Fruit fly (Drosophila melanogaster) whole organism, embryonic: ENCODE data around the gene CG12766.
A peak's percentile ranks its signal among the peaks of the same experiment; 100 is the strongest.

Source experiments
- Adf1 ChIP-seq: fragments of 200-800 bp; sonication (Bioruptor generic); IDR thresholded peaks from 2 replicates; pipeline ENCODE4 v1.3.6; 2022; ENCODE audit warnings: missing biosample characterization, missing genetic modification characterization
- Blimp-1 ChIP-seq: fragments of 200-800 bp; sonication (Bioruptor generic); optimal IDR thresholded peaks from 3 replicates; lab custom pipeline; 2018; ENCODE audit warnings: missing biosample characterization, missing genetic modification characterization, mild to moderate bottlenecking, moderate library complexity, missing genetic modification reagents
- CG10274 ChIP-seq: fragments of 200-800 bp; sonication (Bioruptor generic); optimal IDR thresholded peaks from 3 replicates; lab custom pipeline; 2017; ENCODE audit warnings: missing biosample characterization, mild to moderate bottlenecking, missing genetic modification characterization
- CG10366 ChIP-seq: fragments of 200-800 bp; sonication (Bioruptor generic); IDR thresholded peaks from 2 replicates; pipeline ENCODE4 v1.3.6; 2022; ENCODE audit warnings: missing biosample characterization, missing genetic modification characterization
- CG11696 ChIP-seq: fragments of 200-800 bp; sonication (Bioruptor generic); IDR thresholded peaks from 2 replicates; pipeline ENCODE4 v1.3.6; 2022; ENCODE audit warnings: missing biosample characterization, missing genetic modification characterization
- CG1647 ChIP-seq: fragments of 200-800 bp; sonication (Bioruptor generic); optimal IDR thresholded peaks from 3 replicates; lab custom pipeline; 2016; ENCODE audit warnings: missing biosample characterization, missing genetic modification characterization
- CG17359 ChIP-seq: fragments of 200-800 bp; sonication (Bioruptor generic); optimal IDR thresholded peaks from 3 replicates; lab custom pipeline; 2018; ENCODE audit warnings: missing biosample characterization, mild to moderate bottlenecking, missing genetic modification characterization, moderate library complexity
- CG17385 ChIP-seq: fragments of 200-800 bp; sonication (Bioruptor generic); optimal IDR thresholded peaks from 3 replicates; lab custom pipeline; 2018; ENCODE audit warnings: missing biosample characterization, mild to moderate bottlenecking, missing genetic modification characterization
- CG18011 ChIP-seq: fragments of 200-800 bp; sonication (Bioruptor generic); optimal IDR thresholded peaks from 2 replicates; lab custom pipeline; 2017; ENCODE audit warnings: missing biosample characterization, missing genetic modification characterization, mild to moderate bottlenecking, moderate library complexity, missing genotype
- CG32532 ChIP-seq: fragments of 200-800 bp; sonication (Bioruptor generic); IDR thresholded peaks from 2 replicates; pipeline ENCODE4 v1.3.6; 2022; ENCODE audit warnings: missing biosample characterization, missing genetic modification characterization
- CG3281 ChIP-seq: fragments of 200-800 bp; sonication (Bioruptor generic); optimal IDR thresholded peaks from 3 replicates; lab custom pipeline; 2017; ENCODE audit warnings: missing biosample characterization, mild to moderate bottlenecking, missing genetic modification characterization
- CG3726 ChIP-seq: fragments of 200-800 bp; sonication (Bioruptor generic); IDR thresholded peaks from 3 replicates; pipeline ENCODE4, ENCODE4 v1.3.6; 2022; ENCODE audit warnings: missing biosample characterization, missing genetic modification characterization
- CG3995 ChIP-seq: fragments of 200-800 bp; sonication (Bioruptor generic); optimal IDR thresholded peaks from 3 replicates; lab custom pipeline; 2016; ENCODE audit warnings: missing biosample characterization, missing genetic modification characterization
- CG4820 ChIP-seq: fragments of 200-800 bp; sonication (Bioruptor generic); optimal IDR thresholded peaks from 3 replicates; lab custom pipeline; 2016; ENCODE audit warnings: missing biosample characterization, missing genetic modification characterization
- CG6791 ChIP-seq: fragments of 200-800 bp; sonication (Bioruptor generic); IDR thresholded peaks from 3 replicates; pipeline ENCODE4 v1.3.6; 2022; ENCODE audit warnings: missing biosample characterization, missing genetic modification characterization; ENCODE audit not compliant: partially characterized antibody
- CG6813 ChIP-seq: fragments of 200-800 bp; sonication (Bioruptor generic); optimal IDR thresholded peaks from 2 replicates; lab custom pipeline; 2017; ENCODE audit warnings: missing biosample characterization, missing genetic modification characterization, mild to moderate bottlenecking, moderate library complexity, missing genetic modification reagents
- CG7271 ChIP-seq: fragments of 200-800 bp; sonication (Bioruptor generic); optimal IDR thresholded peaks from 2 replicates; lab custom pipeline; 2018; ENCODE audit warnings: missing biosample characterization, mild to moderate bottlenecking, missing genetic modification characterization, moderate library complexity
- CG8478 ChIP-seq: fragments of >200 bp; optimal IDR thresholded peaks from 2 replicates; lab custom pipeline; 2018
- CG8765 ChIP-seq: fragments of 200-800 bp; sonication (Bioruptor generic); IDR thresholded peaks from 2 replicates; pipeline ENCODE4 v1.3.6; 2022; ENCODE audit warnings: missing biosample characterization, missing genetic modification characterization
- CG9609 ChIP-seq: fragments of 200-800 bp; sonication (Bioruptor generic); optimal IDR thresholded peaks from 3 replicates; lab custom pipeline; 2016; ENCODE audit warnings: missing biosample characterization, missing genetic modification characterization
- CkIIα-i1 ChIP-seq: fragments of 200-800 bp; sonication (Bioruptor generic); IDR thresholded peaks from 2 replicates; pipeline ENCODE4 v1.3.6; 2022; ENCODE audit warnings: missing biosample characterization, missing genetic modification characterization
- Dip3 ChIP-seq: fragments of 200-800 bp; sonication (Bioruptor generic); optimal IDR thresholded peaks from 3 replicates; lab custom pipeline; 2016; ENCODE audit warnings: missing biosample characterization, missing genetic modification characterization
- Doc3 ChIP-seq: fragments of 200-800 bp; sonication (Bioruptor generic); IDR thresholded peaks from 3 replicates; pipeline ENCODE4 v1.3.6; 2022; ENCODE audit warnings: missing biosample characterization, missing genetic modification characterization; ENCODE audit not compliant: partially characterized antibody
- Dref ChIP-seq: fragments of 200-800 bp; sonication (Bioruptor generic); IDR thresholded peaks from 2 replicates; pipeline ENCODE4 v1.3.6; 2022; ENCODE audit warnings: missing biosample characterization, missing genetic modification characterization
- Eip74EF ChIP-seq, 2 experiments: fragments of 200-800 bp in 1 of 2; fragments of >200 bp in 1 of 2; sonication (Bioruptor generic) in 1 of 2; optimal IDR thresholded peaks; 2 replicates each; lab custom pipeline; 2017 to 2019; ENCODE audit warnings: missing biosample characterization in 2 of 2, missing genetic modification characterization in 2 of 2, mild to moderate bottlenecking in 1 of 2, moderate library complexity in 1 of 2
- Gsc ChIP-seq: fragments of 200-800 bp; sonication (Bioruptor generic); IDR thresholded peaks from 2 replicates; pipeline ENCODE4 v1.3.6; 2022; ENCODE audit warnings: missing biosample characterization, missing genetic modification characterization
- HLH3B ChIP-seq: fragments of 200-800 bp; sonication (Bioruptor generic); IDR thresholded peaks from 2 replicates; pipeline ENCODE4 v1.3.6; 2022; ENCODE audit warnings: missing biosample characterization, missing genetic modification characterization
- HmgZ ChIP-seq: fragments of 200-800 bp; sonication (Bioruptor generic); optimal IDR thresholded peaks from 2 replicates; lab custom pipeline; 2018; ENCODE audit warnings: missing biosample characterization, mild to moderate bottlenecking, missing genetic modification characterization
- Jarid2 ChIP-seq: fragments of 200-800 bp; sonication (Bioruptor generic); optimal IDR thresholded peaks from 3 replicates; lab custom pipeline; 2017; ENCODE audit warnings: mild to moderate bottlenecking, missing biosample characterization, missing genetic modification reagents, missing genetic modification characterization
- NC2α ChIP-seq: fragments of 200-800 bp; sonication (Bioruptor generic); optimal IDR thresholded peaks from 2 replicates; lab custom pipeline; 2016; ENCODE audit warnings: missing biosample characterization, missing genetic modification characterization
- Sry-δ ChIP-seq: fragments of 200-800 bp; sonication (Bioruptor generic); optimal IDR thresholded peaks from 2 replicates; lab custom pipeline; 2016; ENCODE audit warnings: missing biosample characterization, missing genetic modification characterization
- Stat92E ChIP-seq, 3 experiments: fragments of >200 bp in 2 of 3; fragments of 200-800 bp in 1 of 3; sonication (Bioruptor generic) in 1 of 3; optimal IDR thresholded peaks; 2 replicates each; lab custom pipeline; 2017 to 2019; ENCODE audit warnings: missing biosample characterization in 3 of 3, missing genetic modification characterization in 3 of 3, mild to moderate bottlenecking in 1 of 3, moderate library complexity in 1 of 3
- Xbp1 ChIP-seq: fragments of 200-800 bp; sonication (Bioruptor generic); optimal IDR thresholded peaks from 3 replicates; lab custom pipeline; 2016; ENCODE audit warnings: missing biosample characterization, mild to moderate bottlenecking, missing genetic modification characterization
- amos ChIP-seq: fragments of 200-800 bp; sonication (Bioruptor generic); IDR thresholded peaks from 2 replicates; pipeline ENCODE4 v1.3.6; 2022; ENCODE audit warnings: missing biosample characterization, missing genetic modification characterization; ENCODE audit not compliant: partially characterized antibody
- chinmo ChIP-seq: fragments of 200-800 bp; sonication (Bioruptor generic); IDR thresholded peaks from 4 replicates; pipeline ENCODE4 v1.3.6; 2022; ENCODE audit warnings: missing biosample characterization, missing genetic modification characterization; ENCODE audit not compliant: partially characterized antibody
- chn ChIP-seq: fragments of 200-800 bp; sonication (Bioruptor generic); optimal IDR thresholded peaks from 2 replicates; lab custom pipeline; 2016; ENCODE audit warnings: missing biosample characterization, missing genetic modification characterization
- dati ChIP-seq: fragments of 200-800 bp; sonication (Bioruptor generic); IDR thresholded peaks from 2 replicates; pipeline ENCODE4 v1.3.6; 2022; ENCODE audit warnings: missing biosample characterization, missing genetic modification characterization
- dmrt11E ChIP-seq: fragments of 200-800 bp; sonication (Bioruptor generic); optimal IDR thresholded peaks from 3 replicates; lab custom pipeline; 2018; ENCODE audit warnings: missing biosample characterization, mild to moderate bottlenecking, missing genetic modification characterization, moderate library complexity
- eve ChIP-seq, 2 experiments: fragments of >200 bp; optimal IDR thresholded peaks; 2 replicates each; lab custom pipeline; 2017; ENCODE audit warnings: missing biosample characterization in 2 of 2, missing genetic modification characterization in 2 of 2
- gt ChIP-seq: fragments of 200-800 bp; sonication (Bioruptor generic); IDR thresholded peaks from 2 replicates; pipeline ENCODE4 v1.3.6; 2022; ENCODE audit warnings: missing biosample characterization, missing genetic modification characterization
- ham ChIP-seq: fragments of 200-800 bp; sonication (Bioruptor generic); IDR thresholded peaks from 2 replicates; pipeline ENCODE4 v1.3.6; 2022; ENCODE audit warnings: missing biosample characterization, missing genetic modification characterization
- lov ChIP-seq, 2 experiments: fragments of 200-800 bp in 1 of 2; fragments of >200 bp in 1 of 2; sonication (Bioruptor generic) in 1 of 2; IDR thresholded peaks in 1 of 2; optimal IDR thresholded peaks in 1 of 2; 2 replicates in 1 of 2; 3 replicates in 1 of 2; pipeline versions ENCODE4 v1.3.6 to Lab custom; 2017 to 2022; ENCODE audit warnings: missing biosample characterization in 1 of 2, missing genetic modification characterization in 1 of 2
- maf-S ChIP-seq: fragments of 200-800 bp; sonication (Bioruptor generic); optimal IDR thresholded peaks from 2 replicates; lab custom pipeline; 2016; ENCODE audit warnings: missing biosample characterization, missing genetic modification characterization
- mam ChIP-seq: fragments of 200-800 bp; sonication (Bioruptor generic); optimal IDR thresholded peaks from 3 replicates; lab custom pipeline; 2016; ENCODE audit warnings: missing biosample characterization, missing genetic modification characterization
- odd ChIP-seq: fragments of 200-800 bp; sonication (Bioruptor generic); optimal IDR thresholded peaks from 2 replicates; lab custom pipeline; 2017; ENCODE audit warnings: missing biosample characterization, mild to moderate bottlenecking, missing genetic modification characterization
- phol ChIP-seq: fragments of 200-800 bp; sonication (Bioruptor generic); optimal IDR thresholded peaks from 3 replicates; lab custom pipeline; 2018; ENCODE audit warnings: missing biosample characterization, mild to moderate bottlenecking, missing genetic modification characterization, moderate library complexity
- psq ChIP-seq: fragments of 200-800 bp; sonication (Bioruptor generic); optimal IDR thresholded peaks from 2 replicates; lab custom pipeline; 2017; ENCODE audit warnings: missing biosample characterization, missing genetic modification characterization
- run ChIP-seq: fragments of 200-800 bp; sonication (Bioruptor generic); optimal IDR thresholded peaks from 3 replicates; lab custom pipeline; 2018; ENCODE audit warnings: missing biosample characterization, mild to moderate bottlenecking, missing genetic modification characterization
- schlank ChIP-seq: fragments of 200-800 bp; sonication (Bioruptor generic); optimal IDR thresholded peaks from 2 replicates; lab custom pipeline; 2018; ENCODE audit warnings: missing biosample characterization, mild to moderate bottlenecking, missing genetic modification characterization
- tap ChIP-seq: fragments of 200-800 bp; optimal IDR thresholded peaks from 3 replicates; lab custom pipeline; 2019; ENCODE audit warnings: missing biosample characterization, mild to moderate bottlenecking, missing genetic modification characterization, moderate library complexity

CG12766 gene

dm6 chr3L:3983466-3983946 is 43.6 kb upstream of the CG12766 start, which contains the start of gene scrt (continued):
- TF ChIP-seq Stat92E (GFP tag; optimal IDR thresholded peaks at IDR 0.05; lab: Kevin White, UChicago), result no peak
- peak; percentile 44 for TF ChIP-seq Jarid2 (GFP tag; lab: Kevin White, UChicago)
- TF ChIP-seq CG8478 (lab: Kevin White, UChicago), result no peak
- no peak for TF ChIP-seq CG6813
- TF ChIP-seq Xbp1 (GFP tag; lab: Kevin White, UChicago), result peak; percentile 38
- TF ChIP-seq phol (tag; lab: Kevin White, UChicago), result peak; percentile 86
- TF ChIP-seq eve (GFP tag; optimal IDR thresholded peaks at IDR 0.05; lab: Kevin White, UChicago), result peak in 1 of 2 experiments; percentile 8
- TF ChIP-seq HmgZ, result peak; percentile 51
- TF ChIP-seq dmrt11E (tag; lab: Kevin White, UChicago), result peak; percentile 91
- no peak for TF ChIP-seq Gsc (GFP tag; lab: Robert Waterston, UW)
- no peak for TF ChIP-seq run (tag; lab: Kevin White, UChicago)
- TF ChIP-seq CG32532, result no peak
- TF ChIP-seq chn (GFP tag; lab: Kevin White, UChicago), result peak; percentile 64
- TF ChIP-seq CG4820 (GFP tag; lab: Kevin White, UChicago), result no peak
- peak; percentile 9; the same call in 1 of the 2 replicates for TF ChIP-seq CG10366
- TF ChIP-seq CG3726 (GFP tag; lab: Robert Waterston, UW), result no peak
- no peak for TF ChIP-seq CG1647
- no peak for TF ChIP-seq tap (tag; lab: Kevin White, UChicago)
- TF ChIP-seq ham (GFP tag; lab: Robert Waterston, UW), result no peak
- no peak for TF ChIP-seq maf-S (GFP tag; lab: Kevin White, UChicago)
- no peak for TF ChIP-seq chinmo (GFP tag; lab: Robert Waterston, UW)
- no peak for TF ChIP-seq psq (GFP tag; lab: Kevin White, UChicago)
- TF ChIP-seq Adf1, result no peak
- no peak for TF ChIP-seq CG11696 (GFP tag; lab: Robert Waterston, UW)
- no peak for TF ChIP-seq lov (optimal IDR thresholded peaks at IDR 0.05; lab: Kevin White, UChicago)
- peak; percentile 32; the same call in 1 of the 3 replicates for TF ChIP-seq lov (GFP tag; IDR thresholded peaks at IDR 0.05; lab: Robert Waterston, UW)
- no peak for TF ChIP-seq odd (GFP tag; lab: Kevin White, UChicago)
- no peak for TF ChIP-seq CkIIα-i1 (GFP tag; lab: Robert Waterston, UW)
- TF ChIP-seq Blimp-1, result no peak
- TF ChIP-seq Dref (GFP tag; lab: Robert Waterston, UW), result no peak
- TF ChIP-seq CG17359 (tag; lab: Kevin White, UChicago), result peak; percentile 12
- no peak for TF ChIP-seq dati (GFP tag; lab: Robert Waterston, UW)
- TF ChIP-seq amos (GFP tag; lab: Robert Waterston, UW), result peak; percentile 51
- TF ChIP-seq CG3281 (GFP tag; lab: Kevin White, UChicago), result no peak
- TF ChIP-seq CG9609 (GFP tag; lab: Kevin White, UChicago), result peak; percentile 21
- no peak for TF ChIP-seq NC2α (GFP tag; lab: Kevin White, UChicago)
- no peak for TF ChIP-seq CG7271 (tag; lab: Kevin White, UChicago)
- no peak for TF ChIP-seq gt
- TF ChIP-seq CG18011, result no peak
- TF ChIP-seq schlank (tag; lab: Kevin White, UChicago), result no peak
- no peak for TF ChIP-seq CG3995 (GFP tag; lab: Kevin White, UChicago)
- 0 out of 2 replicates have a peak, but pooled peaks have one; percentile 35 for TF ChIP-seq HLH3B (GFP tag; lab: Robert Waterston, UW)
- peak; percentile 67; the same call in 1 of the 2 replicates for TF ChIP-seq CG8765 (GFP tag; lab: Robert Waterston, UW)
- TF ChIP-seq mam (GFP tag; lab: Kevin White, UChicago), result no peak
- no peak for TF ChIP-seq Sry-δ (GFP tag; lab: Kevin White, UChicago)
- TF ChIP-seq CG10274 (GFP tag; lab: Kevin White, UChicago), result no peak
- TF ChIP-seq CG17385 (GFP tag; lab: Kevin White, UChicago), result peak; percentile 16
- 0 out of 3 replicates have a peak, but pooled peaks have one; percentile 49 for TF ChIP-seq CG6791 (GFP tag; lab: Robert Waterston, UW)
- no peak for TF ChIP-seq Doc3
- peak; percentile 10 for TF ChIP-seq Dip3 (GFP tag; lab: Kevin White, UChicago)
- no peak for TF ChIP-seq Eip74EF (GFP tag; optimal IDR thresholded peaks at IDR 0.05; lab: Kevin White, UChicago)
